Fruit fly (Drosophila melanogaster) whole organism, embryonic: Measurements from ENCODE around the gene CG32147.

Experiments
- Ada2b ChIP-seq: fragments of 200-800 bp; sonication (Bioruptor generic); IDR thresholded peaks from 2 replicates; pipeline ENCODE4 v1.3.6; 2022; ENCODE audit warnings: missing biosample characterization, missing genetic modification characterization
- Atf3 ChIP-seq: fragments of 200-800 bp; sonication (Bioruptor generic); optimal IDR thresholded peaks from 3 replicates; lab custom pipeline; 2016; ENCODE audit warnings: missing biosample characterization, missing genetic modification characterization
- Atf6 ChIP-seq: fragments of 200-800 bp; sonication (Bioruptor generic); IDR thresholded peaks from 2 replicates; pipeline ENCODE4 v1.3.6; 2022; ENCODE audit warnings: missing biosample characterization, missing genetic modification characterization
- CG11695 ChIP-seq: fragments of 200-800 bp; sonication (Bioruptor generic); IDR thresholded peaks from 3 replicates; pipeline ENCODE4 v1.3.6; 2022; ENCODE audit warnings: missing biosample characterization, missing genetic modification characterization
- CG12744 ChIP-seq: fragments of 200-800 bp; sonication (Bioruptor generic); optimal IDR thresholded peaks from 2 replicates; lab custom pipeline; 2016; ENCODE audit warnings: missing biosample characterization, missing genetic modification characterization
- CG15696 ChIP-seq: fragments of 200-800 bp; sonication (Bioruptor generic); optimal IDR thresholded peaks from 2 replicates; lab custom pipeline; 2019; ENCODE audit warnings: missing biosample characterization, mild to moderate bottlenecking, missing genetic modification characterization, moderate library complexity
- CG1602 ChIP-seq: fragments of 200-800 bp; sonication (Bioruptor generic); optimal IDR thresholded peaks from 3 replicates; lab custom pipeline; 2016; ENCODE audit warnings: missing biosample characterization, missing genetic modification characterization
- CG2116 ChIP-seq: fragments of 200-800 bp; sonication (Bioruptor generic); optimal IDR thresholded peaks from 3 replicates; lab custom pipeline; 2018; ENCODE audit warnings: missing biosample characterization, mild to moderate bottlenecking, missing genetic modification characterization
- CG2120 ChIP-seq: fragments of 200-800 bp; sonication (Bioruptor generic); optimal IDR thresholded peaks from 3 replicates; lab custom pipeline; 2016; ENCODE audit warnings: missing biosample characterization, missing genetic modification characterization
- CG2129 ChIP-seq: fragments of 200-800 bp; sonication (Bioruptor generic); IDR thresholded peaks from 2 replicates; pipeline ENCODE4 v1.3.6; 2022; ENCODE audit warnings: missing biosample characterization, missing genetic modification characterization; ENCODE audit not compliant: partially characterized antibody
- CG3847 ChIP-seq: fragments of 200-800 bp; sonication (Bioruptor generic); IDR thresholded peaks from 2 replicates; pipeline ENCODE4 v1.3.6; 2022; ENCODE audit warnings: missing biosample characterization, missing genetic modification characterization
- CG4424 ChIP-seq: fragments of 200-800 bp; sonication (Bioruptor generic); optimal IDR thresholded peaks from 3 replicates; lab custom pipeline; 2016; ENCODE audit warnings: missing biosample characterization, missing genetic modification characterization
- CG8281 ChIP-seq: fragments of 200-800 bp; sonication (Bioruptor generic); optimal IDR thresholded peaks from 2 replicates; lab custom pipeline; 2018; ENCODE audit warnings: missing biosample characterization, mild to moderate bottlenecking, missing genetic modification characterization, moderate library complexity
- CG8478 ChIP-seq: fragments of >200 bp; optimal IDR thresholded peaks from 2 replicates; lab custom pipeline; 2018
- CG9215 ChIP-seq: fragments of 200-800 bp; sonication (Bioruptor generic); IDR thresholded peaks from 2 replicates; pipeline ENCODE4 v1.3.6; 2022; ENCODE audit warnings: missing biosample characterization, missing genetic modification characterization
- Dbx ChIP-seq: fragments of 200-800 bp; sonication (Bioruptor generic); IDR thresholded peaks from 3 replicates; pipeline ENCODE4 v1.3.6; 2022; ENCODE audit warnings: missing biosample characterization, missing genetic modification characterization
- Dip3 ChIP-seq: fragments of 200-800 bp; sonication (Bioruptor generic); optimal IDR thresholded peaks from 3 replicates; lab custom pipeline; 2016; ENCODE audit warnings: missing biosample characterization, missing genetic modification characterization
- E2f2 ChIP-seq: fragments of 200-800 bp; sonication (Bioruptor generic); IDR thresholded peaks from 2 replicates; pipeline ENCODE4 v1.3.6; 2022; ENCODE audit warnings: missing biosample characterization, missing genetic modification characterization
- ERR ChIP-seq: fragments of 200-800 bp; sonication (Bioruptor generic); optimal IDR thresholded peaks from 2 replicates; lab custom pipeline; 2016; ENCODE audit warnings: missing biosample characterization, missing genetic modification characterization
- HHEX ChIP-seq: fragments of 200-800 bp; sonication (Bioruptor generic); optimal IDR thresholded peaks from 3 replicates; lab custom pipeline; 2017; ENCODE audit warnings: missing biosample characterization, mild to moderate bottlenecking, missing genetic modification characterization, missing genetic modification reagents
- Hand ChIP-seq: fragments of 200-800 bp; sonication (Bioruptor generic); optimal IDR thresholded peaks from 2 replicates; lab custom pipeline; 2017; ENCODE audit warnings: mild to moderate bottlenecking, missing biosample characterization, missing genetic modification reagents, missing genetic modification characterization
- Lim3 ChIP-seq: fragments of 200-800 bp; sonication (Bioruptor generic); IDR thresholded peaks from 2 replicates; pipeline ENCODE4 v1.3.6; 2022; ENCODE audit warnings: missing biosample characterization, missing genetic modification characterization
- NfI ChIP-seq: fragments of 200-800 bp; sonication (Bioruptor generic); optimal IDR thresholded peaks from 3 replicates; lab custom pipeline; 2018; ENCODE audit warnings: missing biosample characterization, mild to moderate bottlenecking, missing genetic modification characterization, moderate library complexity
- PHDP ChIP-seq: fragments of 200-800 bp; sonication (Bioruptor generic); optimal IDR thresholded peaks from 3 replicates; lab custom pipeline; 2018; ENCODE audit warnings: missing biosample characterization, mild to moderate bottlenecking, missing genetic modification characterization, moderate library complexity
- Scr ChIP-seq: fragments of 200-800 bp; sonication (Bioruptor generic); IDR thresholded peaks from 2 replicates; pipeline ENCODE4 v1.3.6; 2022; ENCODE audit warnings: missing biosample characterization, missing genetic modification characterization; ENCODE audit not compliant: partially characterized antibody
- Sin3A ChIP-seq: fragments of >200 bp; optimal IDR thresholded peaks from 2 replicates; lab custom pipeline; 2018
- Spps ChIP-seq: fragments of 200-800 bp; sonication (Bioruptor generic); optimal IDR thresholded peaks from 2 replicates; lab custom pipeline; 2018; ENCODE audit warnings: missing biosample characterization, mild to moderate bottlenecking, missing genetic modification characterization
- Stat92E ChIP-seq, 3 experiments: fragments of >200 bp in 2 of 3; fragments of 200-800 bp in 1 of 3; sonication (Bioruptor generic) in 1 of 3; optimal IDR thresholded peaks; 2 replicates each; lab custom pipeline; 2017 to 2019; ENCODE audit warnings: missing biosample characterization in 3 of 3, missing genetic modification characterization in 3 of 3, mild to moderate bottlenecking in 1 of 3, moderate library complexity in 1 of 3
- Tbp ChIP-seq: fragments of >200 bp; optimal IDR thresholded peaks from 2 replicates; lab custom pipeline; 2018; ENCODE audit warnings: missing biosample characterization, missing genetic modification characterization
- Trl ChIP-seq, 3 experiments: fragments of >200 bp in 2 of 3; fragments of 200-800 bp in 1 of 3; sonication (Bioruptor generic) in 1 of 3; optimal IDR thresholded peaks; 2 replicates in 1 of 3; 3 replicates in 2 of 3; lab custom pipeline; 2016 to 2017; ENCODE audit warnings: missing biosample characterization in 1 of 3, missing genetic modification characterization in 1 of 3
- Xrp1 ChIP-seq: fragments of 200-800 bp; sonication (Bioruptor generic); IDR thresholded peaks from 2 replicates; pipeline ENCODE4 v1.3.6; 2022; ENCODE audit warnings: missing biosample characterization, missing genetic modification characterization
- bbx ChIP-seq: fragments of 200-800 bp; sonication (Bioruptor generic); IDR thresholded peaks from 2 replicates; pipeline ENCODE4 v1.3.6; 2022; ENCODE audit warnings: missing biosample characterization, missing genetic modification characterization; ENCODE audit not compliant: partially characterized antibody
- cg ChIP-seq: fragments of 200-800 bp; sonication (Bioruptor generic); optimal IDR thresholded peaks from 3 replicates; lab custom pipeline; 2019; ENCODE audit warnings: missing biosample characterization, mild to moderate bottlenecking, missing genetic modification characterization, moderate library complexity
- chm ChIP-seq: fragments of 200-800 bp; sonication (Bioruptor generic); IDR thresholded peaks from 2 replicates; pipeline ENCODE4 v1.3.6; 2022; ENCODE audit warnings: missing biosample characterization, missing genetic modification characterization
- gcm ChIP-seq: fragments of 200-800 bp; sonication (Bioruptor generic); optimal IDR thresholded peaks from 2 replicates; lab custom pipeline; 2019; ENCODE audit warnings: missing biosample characterization, mild to moderate bottlenecking, missing genetic modification characterization, moderate library complexity
- grn ChIP-seq: fragments of 200-800 bp; sonication (Bioruptor generic); optimal IDR thresholded peaks from 3 replicates; lab custom pipeline; 2017; ENCODE audit warnings: missing biosample characterization, missing genetic modification characterization
- hth ChIP-seq: fragments of >200 bp; optimal IDR thresholded peaks from 2 replicates; lab custom pipeline; 2017; ENCODE audit warnings: inconsistent platforms
- jigr1 ChIP-seq: fragments of 200-800 bp; sonication (Bioruptor generic); IDR thresholded peaks from 3 replicates; pipeline ENCODE4 v1.3.6; 2022; ENCODE audit warnings: missing biosample characterization, missing genetic modification characterization
- kni ChIP-seq: fragments of 200-800 bp; sonication (Bioruptor generic); optimal IDR thresholded peaks from 3 replicates; lab custom pipeline; 2017; ENCODE audit warnings: mild to moderate bottlenecking, missing biosample characterization, missing genetic modification reagents, missing genetic modification characterization
- lov ChIP-seq, 2 experiments: fragments of 200-800 bp in 1 of 2; fragments of >200 bp in 1 of 2; sonication (Bioruptor generic) in 1 of 2; IDR thresholded peaks in 1 of 2; optimal IDR thresholded peaks in 1 of 2; 2 replicates in 1 of 2; 3 replicates in 1 of 2; pipeline versions ENCODE4 v1.3.6 to Lab custom; 2017 to 2022; ENCODE audit warnings: missing biosample characterization in 1 of 2, missing genetic modification characterization in 1 of 2
- pb ChIP-seq: fragments of 200-800 bp; sonication (Bioruptor generic); optimal IDR thresholded peaks from 3 replicates; lab custom pipeline; 2016; ENCODE audit warnings: missing biosample characterization, missing genetic modification characterization
- peb ChIP-seq: fragments of 200-800 bp; sonication (Bioruptor generic); IDR thresholded peaks from 2 replicates; pipeline ENCODE4 v1.3.6; 2022; ENCODE audit warnings: missing biosample characterization, missing genetic modification characterization
- pnt ChIP-seq: fragments of 200-800 bp; sonication (Bioruptor generic); optimal IDR thresholded peaks from 3 replicates; lab custom pipeline; 2016; ENCODE audit warnings: missing biosample characterization, missing genetic modification characterization
- stwl ChIP-seq: fragments of 200-800 bp; sonication (Bioruptor generic); optimal IDR thresholded peaks from 3 replicates; lab custom pipeline; 2018; ENCODE audit warnings: missing biosample characterization, mild to moderate bottlenecking, missing genetic modification characterization, moderate library complexity
- tin ChIP-seq: fragments of 200-800 bp; sonication (Bioruptor generic); optimal IDR thresholded peaks from 3 replicates; lab custom pipeline; 2016; ENCODE audit warnings: missing biosample characterization, missing genetic modification characterization
- tup ChIP-seq: fragments of 200-800 bp; sonication (Bioruptor generic); optimal IDR thresholded peaks from 2 replicates; lab custom pipeline; 2016; ENCODE audit warnings: missing biosample characterization, mild to moderate bottlenecking, missing genetic modification characterization, moderate library complexity
- vfl ChIP-seq: fragments of 200-800 bp; sonication (Bioruptor generic); optimal IDR thresholded peaks from 2 replicates; lab custom pipeline; 2016; ENCODE audit warnings: missing biosample characterization, missing genetic modification characterization
- wdn ChIP-seq: fragments of 200-800 bp; sonication (Bioruptor generic); IDR thresholded peaks from 2 replicates; pipeline ENCODE4 v1.3.6; 2022; ENCODE audit warnings: missing biosample characterization, missing genetic modification characterization
- zfh1 ChIP-seq: fragments of 200-800 bp; sonication (Bioruptor generic); IDR thresholded peaks from 3 replicates; pipeline ENCODE4 v1.3.6; 2022; ENCODE audit warnings: missing biosample characterization, missing genetic modification characterization
- zfh2 ChIP-seq: fragments of 200-800 bp; sonication (Bioruptor generic); optimal IDR thresholded peaks from 2 replicates; lab custom pipeline; 2016; ENCODE audit warnings: missing biosample characterization, missing genetic modification characterization

CG32147 gene

DNA sequence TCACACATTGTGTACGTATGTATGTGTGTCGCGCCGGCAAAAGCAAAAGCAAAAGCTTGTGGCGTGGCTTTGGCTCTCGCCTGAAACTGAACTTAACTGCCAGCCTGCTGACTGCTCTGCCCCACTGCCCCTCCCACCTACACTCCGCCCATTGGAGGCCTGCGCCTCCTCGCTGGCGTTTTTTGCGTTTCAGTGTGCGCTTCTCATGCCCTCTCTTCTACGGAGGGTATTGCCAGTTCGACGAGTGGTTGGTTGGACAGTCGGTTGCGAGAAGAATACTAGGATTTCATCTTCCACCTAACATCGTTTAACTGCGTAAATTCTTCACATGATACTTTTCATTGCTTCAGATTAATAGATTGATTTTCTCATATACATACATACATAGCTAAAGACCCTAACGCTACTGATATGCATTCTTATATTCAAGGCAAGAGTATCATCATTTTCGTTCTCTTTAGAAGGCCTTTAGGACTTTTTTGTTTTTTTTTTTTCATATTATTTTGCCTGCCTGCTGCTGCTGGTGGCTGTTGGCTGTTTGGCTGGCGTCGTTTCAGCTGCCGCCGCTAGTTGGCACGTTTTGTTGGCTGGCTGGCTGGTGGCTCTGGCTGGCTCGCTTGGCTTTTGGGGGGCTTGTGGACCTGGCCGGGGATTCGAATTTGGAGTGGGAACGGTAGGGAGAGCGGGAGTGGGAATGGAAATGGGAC lies 38.9 kb downstream of the CG32147 start (continued):
- TF ChIP-seq ERR (GFP tag; lab: Kevin White, UChicago) (no peak), tup (no peak), Lim3 (no peak), PHDP (tag; lab: Kevin White, UChicago) (peak; percentile 60), Dbx (GFP tag; lab: Robert Waterston, UW) (0 out of 3 replicates have a peak, but pooled peaks have one; percentile 14), chm (no peak), zfh2 (peak; percentile 62), zfh1 (no peak; the same call in 2 of the 3 replicates), pnt (GFP tag; lab: Kevin White, UChicago) (peak; percentile 65), Xrp1 (GFP tag; lab: Robert Waterston, UW) (peak; percentile 48), Trl (optimal IDR thresholded peaks at IDR 0.05; lab: Kevin White, UChicago) (no peak), Trl (GFP tag; optimal IDR thresholded peaks at IDR 0.05; lab: Kevin White, UChicago) (peak; percentile 20), cg (GFP tag; lab: Kevin White, UChicago) (no peak), Scr (GFP tag; lab: Robert Waterston, UW) (no peak), CG8478 (lab: Kevin White, UChicago) (no peak), Ada2b (no peak), Tbp (GFP tag; lab: Kevin White, UChicago) (no peak), hth (lab: Kevin White, UChicago) (no peak), CG11695 (peak; percentile 70; the same call in 2 of the 3 replicates), CG1602 (peak; percentile 11), jigr1 (GFP tag; lab: Robert Waterston, UW) (peak; percentile 49; the same call in 1 of the 3 replicates), Spps (no peak), peb (GFP tag; lab: Robert Waterston, UW) (peak; percentile 56), Dip3 (peak; percentile 38), Atf3 (GFP tag; lab: Kevin White, UChicago) (no peak), CG9215 (GFP tag; lab: Robert Waterston, UW) (peak; percentile 52), HHEX (GFP tag; lab: Kevin White, UChicago) (peak; percentile 51), vfl (GFP tag; lab: Kevin White, UChicago) (peak; percentile 46), bbx (GFP tag; lab: Robert Waterston, UW) (no peak), gcm (GFP tag; lab: Kevin White, UChicago) (peak; percentile 6), Hand (GFP tag; lab: Kevin White, UChicago) (peak; percentile 24), Atf6 (peak; percentile 53; the same call in 1 of the 2 replicates), grn (GFP tag; lab: Kevin White, UChicago) (no peak), CG15696 (tag; lab: Kevin White, UChicago) (no peak), kni (GFP tag; lab: Kevin White, UChicago) (no peak), CG2120 (GFP tag; lab: Kevin White, UChicago) (peak; percentile 83), stwl (tag; lab: Kevin White, UChicago) (no peak), wdn (GFP tag; lab: Robert Waterston, UW) (no peak), CG3847 (GFP tag; lab: Robert Waterston, UW) (peak; percentile 62), Sin3A (lab: Kevin White, UChicago) (no peak), CG4424 (peak; percentile 47), lov (optimal IDR thresholded peaks at IDR 0.05; lab: Kevin White, UChicago) (no peak), lov (GFP tag; IDR thresholded peaks at IDR 0.05; lab: Robert Waterston, UW) (no peak), Stat92E (GFP tag; optimal IDR thresholded peaks at IDR 0.05; lab: Kevin White, UChicago) (no peak), CG2129 (GFP tag; lab: Robert Waterston, UW) (no peak), CG8281 (tag; lab: Kevin White, UChicago) (peak; percentile 17), CG2116 (GFP tag; lab: Kevin White, UChicago) (no peak), CG12744 (no peak), tin (GFP tag; lab: Kevin White, UChicago) (peak; percentile 46), pb (GFP tag; lab: Kevin White, UChicago) (peak; percentile 50), E2f2 (GFP tag; lab: Robert Waterston, UW) (peak; percentile 33), NfI (GFP tag; lab: Kevin White, UChicago) (peak; percentile 67)
